Worm (Caenorhabditis elegans) whole organism, L4 larva: ENCODE measurements around the gene F13A2.1.

Source experiments
- D1046.2 ChIP-seq: fragments of 200-800 bp; sonication (Bioruptor generic); IDR thresholded peaks from 2 replicates; pipeline ENCODE4 v1.3.6; 2022; ENCODE audit warnings: missing genetic modification characterization, missing compliant biosample characterization
- R02D3.7 ChIP-seq: fragments of 150-350 bp; sonication (generic microtip); optimal IDR thresholded peaks from 3 replicates; lab custom pipeline; 2014; ENCODE audit warnings: missing biosample characterization, missing genetic modification characterization
- ceh-28 ChIP-seq: fragments of 150-350 bp; optimal IDR thresholded peaks from 2 replicates; lab custom pipeline; 2014; ENCODE audit warnings: missing biosample characterization, missing genetic modification reagents, missing genetic modification characterization
- daf-16 ChIP-seq, 3 experiments: sonication (generic microtip); optimal IDR thresholded peaks; 2 replicates each; lab custom pipeline; 2016 to 2017; ENCODE audit warnings: missing genetic modification characterization in 3 of 3, missing genetic modification reagents in 3 of 3, mild to moderate bottlenecking in 2 of 3, missing compliant biosample characterization in 2 of 3, missing biosample characterization in 1 of 3, moderate library complexity in 1 of 3
- nhr-11 ChIP-seq: fragments of 150-350 bp; optimal IDR thresholded peaks from 2 replicates; lab custom pipeline; 2014; ENCODE audit warnings: missing biosample characterization, missing genetic modification characterization
- nhr-237 ChIP-seq: sonication (generic microtip); optimal IDR thresholded peaks from 2 replicates; lab custom pipeline; 2017; ENCODE audit warnings: missing biosample characterization, missing genetic modification characterization
- nhr-28 ChIP-seq: fragments of 150-350 bp; optimal IDR thresholded peaks from 2 replicates; lab custom pipeline; 2014; ENCODE audit warnings: missing biosample characterization, missing genetic modification characterization
- skn-1 ChIP-seq: fragments of 150-350 bp; optimal IDR thresholded peaks from 2 replicates; lab custom pipeline; 2014; ENCODE audit warnings: missing biosample characterization, missing genetic modification characterization
- spr-3 ChIP-seq: fragments of 200-800 bp; sonication (Bioruptor generic); optimal IDR thresholded peaks from 2 replicates; lab custom pipeline; 2018; ENCODE audit warnings: mild to moderate bottlenecking, missing genetic modification characterization, missing compliant biosample characterization

ce11 chrV:4341736-4342135 is 40.5 kb downstream of the F13A2.1 start:
- TF ChIP-seq nhr-237 (tag; lab: Kevin White, UChicago): no peak
- no peak for TF ChIP-seq D1046.2
- TF ChIP-seq R02D3.7 (tag; lab: Kevin White, UChicago): no peak
- TF ChIP-seq nhr-11 (tag; lab: Kevin White, UChicago): no peak
- TF ChIP-seq ceh-28: no peak
- no peak for TF ChIP-seq daf-16 (GFP tag; optimal IDR thresholded peaks at IDR 0.05; lab: Kevin White, UChicago)
- TF ChIP-seq daf-16 (tag; optimal IDR thresholded peaks at IDR 0.05; lab: Kevin White, UChicago): peak; percentile 34
- TF ChIP-seq spr-3: no peak
- TF ChIP-seq skn-1 (tag; lab: Kevin White, UChicago): no peak
- TF ChIP-seq nhr-28 (tag; lab: Kevin White, UChicago): no peak
